Worm (Caenorhabditis elegans) whole organism, L1 larva: ENCODE measurements around the gene H06I04.6.

Source experiments
- C34B4.2 ChIP-seq: sonication (generic microtip); optimal IDR thresholded peaks from 2 replicates; lab custom pipeline; 2017; ENCODE audit warnings: mild to moderate bottlenecking, missing genetic modification characterization, missing compliant biosample characterization
- F16B12.6 ChIP-seq: fragments of 150-350 bp; optimal IDR thresholded peaks from 2 replicates; lab custom pipeline; 2014; ENCODE audit warnings: missing biosample characterization, missing genetic modification characterization
- aha-1 ChIP-seq: fragments of 150-350 bp; optimal IDR thresholded peaks from 2 replicates; lab custom pipeline; 2014; ENCODE audit warnings: missing biosample characterization, missing genetic modification characterization
- ama-1 ChIP-seq: fragments of 150-350 bp; optimal IDR thresholded peaks from 2 replicates; lab custom pipeline; 2014
- blmp-1 ChIP-seq: fragments of 150-350 bp; optimal IDR thresholded peaks from 2 replicates; lab custom pipeline; 2014; ENCODE audit warnings: missing biosample characterization, missing genetic modification characterization
- ceh-63 ChIP-seq: fragments of 200-800 bp; sonication (Bioruptor generic); optimal IDR thresholded peaks from 2 replicates; lab custom pipeline; 2018; ENCODE audit warnings: mild to moderate bottlenecking, missing genetic modification characterization, missing compliant biosample characterization
- ces-1 ChIP-seq: fragments of 150-350 bp; optimal IDR thresholded peaks from 2 replicates; lab custom pipeline; 2014; ENCODE audit warnings: missing biosample characterization, missing genetic modification reagents, missing genetic modification characterization
- dsc-1 ChIP-seq: sonication (generic microtip); optimal IDR thresholded peaks from 2 replicates; lab custom pipeline; 2016; ENCODE audit warnings: mild to moderate bottlenecking, missing genetic modification characterization, missing compliant biosample characterization
- efl-1 ChIP-seq, 4 experiments: fragments of 150-350 bp; optimal IDR thresholded peaks in 3 of 4; peaks in 1 of 4; 1 replicate in 1 of 4; 2 replicates in 3 of 4; lab custom pipeline; 2014; ENCODE audit warnings: missing biosample characterization in 2 of 4, missing genetic modification characterization in 2 of 4, missing genetic modification reagents in 2 of 4
- elt-2 ChIP-seq: sonication (generic microtip); optimal IDR thresholded peaks from 2 replicates; lab custom pipeline; 2016; ENCODE audit warnings: missing genetic modification characterization, mild to moderate bottlenecking, inconsistent platforms, missing compliant biosample characterization, missing genetic modification reagents
- elt-3 ChIP-seq, 6 experiments: fragments of 150-350 bp in 1 of 6; sonication (generic microtip); optimal IDR thresholded peaks; 2 replicates each; lab custom pipeline; 2017 to 2018; ENCODE audit warnings: missing biosample characterization in 6 of 6, missing genetic modification characterization in 6 of 6, inconsistent platforms in 1 of 6
- ets-5 ChIP-seq: fragments of 200-800 bp; sonication (Bioruptor generic); IDR thresholded peaks from 2 replicates; pipeline ENCODE4 v1.3.6; 2022; ENCODE audit warnings: missing genetic modification characterization, missing compliant biosample characterization
- fkh-10 ChIP-seq: sonication (generic microtip); optimal IDR thresholded peaks from 2 replicates; lab custom pipeline; 2017; ENCODE audit warnings: missing biosample characterization, missing genetic modification reagents, missing genetic modification characterization
- fos-1 ChIP-seq: fragments of 150-350 bp; optimal IDR thresholded peaks from 2 replicates; lab custom pipeline; 2014; ENCODE audit warnings: missing biosample characterization, missing genetic modification characterization
- grh-1 ChIP-seq: fragments of 200-800 bp; sonication (Bioruptor generic); IDR thresholded peaks from 2 replicates; pipeline ENCODE4 v1.3.6; 2022; ENCODE audit warnings: missing genetic modification reagents, missing genetic modification characterization, missing compliant biosample characterization
- hpl-2 ChIP-seq: fragments of 150-350 bp; optimal IDR thresholded peaks from 2 replicates; lab custom pipeline; 2014; ENCODE audit warnings: missing biosample characterization, missing genetic modification reagents, missing genetic modification characterization
- irx-1 ChIP-seq: sonication (generic microtip); optimal IDR thresholded peaks from 2 replicates; lab custom pipeline; 2016; ENCODE audit warnings: missing genetic modification characterization, missing compliant biosample characterization
- jun-1 ChIP-seq: fragments of 150-350 bp; optimal IDR thresholded peaks from 2 replicates; lab custom pipeline; 2014; ENCODE audit warnings: missing biosample characterization, missing genetic modification reagents, missing genetic modification characterization
- lin-14 ChIP-seq: fragments of 200-800 bp; sonication (Bioruptor generic); optimal IDR thresholded peaks from 2 replicates; lab custom pipeline; 2018; ENCODE audit warnings: mild to moderate bottlenecking, missing genetic modification characterization, moderate library complexity, missing compliant biosample characterization
- lir-3 ChIP-seq: sonication (generic microtip); optimal IDR thresholded peaks from 2 replicates; lab custom pipeline; 2016; ENCODE audit warnings: mild to moderate bottlenecking, missing genetic modification characterization, moderate library complexity, missing compliant biosample characterization; ENCODE audit not compliant: poor library complexity
- mab-9 ChIP-seq: fragments of 200-800 bp; sonication (Bioruptor generic); IDR thresholded peaks from 2 replicates; pipeline ENCODE4 v1.3.6; 2022; ENCODE audit warnings: missing genetic modification reagents, missing genetic modification characterization, missing compliant biosample characterization
- mdl-1 ChIP-seq, 2 experiments: fragments of 150-350 bp; optimal IDR thresholded peaks; 2 replicates each; lab custom pipeline; 2014 to 2017; ENCODE audit warnings: missing biosample characterization in 2 of 2, missing genetic modification characterization in 2 of 2, inconsistent platforms in 1 of 2
- mep-1 ChIP-seq: fragments of 150-350 bp; optimal IDR thresholded peaks from 2 replicates; lab custom pipeline; 2014; ENCODE audit warnings: missing biosample characterization, missing genetic modification characterization
- nhr-11 ChIP-seq: fragments of 150-350 bp; optimal IDR thresholded peaks from 2 replicates; lab custom pipeline; 2014; ENCODE audit warnings: missing biosample characterization, missing genetic modification characterization
- nhr-12 ChIP-seq: sonication (generic microtip); optimal IDR thresholded peaks from 2 replicates; lab custom pipeline; 2017; ENCODE audit warnings: missing biosample characterization, missing genetic modification characterization
- nhr-20 ChIP-seq: sonication (generic microtip); optimal IDR thresholded peaks from 2 replicates; lab custom pipeline; 2016; ENCODE audit warnings: mild to moderate bottlenecking, missing genetic modification characterization, missing compliant biosample characterization
- nhr-237 ChIP-seq: fragments of 150-350 bp; optimal IDR thresholded peaks from 2 replicates; lab custom pipeline; 2014; ENCODE audit warnings: missing biosample characterization, missing genetic modification characterization
- nhr-47 ChIP-seq: sonication (generic microtip); optimal IDR thresholded peaks from 2 replicates; lab custom pipeline; 2016; ENCODE audit warnings: mild to moderate bottlenecking, missing genetic modification characterization, moderate library complexity, missing compliant biosample characterization
- nhr-71 ChIP-seq: sonication (generic microtip); optimal IDR thresholded peaks from 2 replicates; lab custom pipeline; 2016; ENCODE audit warnings: mild to moderate bottlenecking, missing genetic modification characterization, moderate library complexity, missing compliant biosample characterization
- nhr-76 ChIP-seq: sonication (generic microtip); optimal IDR thresholded peaks from 2 replicates; lab custom pipeline; 2017; ENCODE audit warnings: missing biosample characterization, missing genetic modification characterization
- nhr-77 ChIP-seq: fragments of 150-350 bp; optimal IDR thresholded peaks from 2 replicates; lab custom pipeline; 2014; ENCODE audit warnings: missing biosample characterization, missing genetic modification characterization
- nhr-84 ChIP-seq: sonication (generic microtip); optimal IDR thresholded peaks from 2 replicates; lab custom pipeline; 2017; ENCODE audit warnings: missing biosample characterization, missing genetic modification characterization
- nhr-85 ChIP-seq: sonication (generic microtip); peaks from one replicate; lab custom pipeline; 2016; ENCODE audit warnings: missing genetic modification characterization, inconsistent platforms, missing compliant biosample characterization
- nhr-90 ChIP-seq: sonication (generic microtip); optimal IDR thresholded peaks from 2 replicates; lab custom pipeline; 2016; ENCODE audit warnings: mild to moderate bottlenecking, missing genetic modification characterization, missing compliant biosample characterization; ENCODE audit not compliant: poor library complexity
- pag-3 ChIP-seq: sonication (generic microtip); optimal IDR thresholded peaks from 2 replicates; lab custom pipeline; 2017; ENCODE audit warnings: missing genetic modification characterization, mild to moderate bottlenecking, missing compliant biosample characterization, antibody characterized with exemption, borderline replicate concordance; ENCODE audit not compliant: insufficient read depth
- pax-3 ChIP-seq: fragments of 200-800 bp; sonication (Bioruptor generic); optimal IDR thresholded peaks from 2 replicates; lab custom pipeline; 2018; ENCODE audit warnings: mild to moderate bottlenecking, missing genetic modification characterization, moderate library complexity, missing compliant biosample characterization
- rnt-1 ChIP-seq: sonication (generic microtip); optimal IDR thresholded peaks from 2 replicates; lab custom pipeline; 2016; ENCODE audit warnings: mild to moderate bottlenecking, missing genetic modification characterization, moderate library complexity, missing compliant biosample characterization
- skn-1 ChIP-seq: fragments of 150-350 bp; optimal IDR thresholded peaks from 2 replicates; lab custom pipeline; 2014; ENCODE audit warnings: missing biosample characterization, missing genetic modification characterization
- snpc-4 ChIP-seq: fragments of 150-350 bp; optimal IDR thresholded peaks from 2 replicates; lab custom pipeline; 2014; ENCODE audit warnings: missing biosample characterization, missing genetic modification characterization
- snu-23 ChIP-seq: sonication (generic microtip); optimal IDR thresholded peaks from 2 replicates; lab custom pipeline; 2016; ENCODE audit warnings: missing genetic modification characterization, missing compliant biosample characterization
- sup-37 ChIP-seq: fragments of 200-800 bp; sonication (Bioruptor generic); optimal IDR thresholded peaks from 2 replicates; lab custom pipeline; 2018; ENCODE audit warnings: mild to moderate bottlenecking, missing genetic modification characterization, missing compliant biosample characterization
- unc-130 ChIP-seq: fragments of 150-350 bp; optimal IDR thresholded peaks from 2 replicates; lab custom pipeline; 2017; ENCODE audit warnings: missing biosample characterization, missing genetic modification characterization, inconsistent platforms
- unc-98 ChIP-seq: fragments of 200-800 bp; sonication (Bioruptor generic); IDR thresholded peaks from 2 replicates; pipeline ENCODE4 v1.3.6; 2022; ENCODE audit warnings: missing genetic modification characterization, missing compliant biosample characterization
- vab-15 ChIP-seq: sonication (generic microtip); optimal IDR thresholded peaks from 2 replicates; lab custom pipeline; 2017; ENCODE audit warnings: missing genotype, mild to moderate bottlenecking, missing genetic modification characterization, missing compliant biosample characterization
- xbp-1 ChIP-seq: sonication (generic microtip); optimal IDR thresholded peaks from 2 replicates; lab custom pipeline; 2016; ENCODE audit warnings: missing genetic modification characterization, missing compliant biosample characterization
- ztf-11 ChIP-seq, 2 experiments: sonication (generic microtip); optimal IDR thresholded peaks; 2 replicates each; lab custom pipeline; 2016 to 2017; ENCODE audit warnings: missing genetic modification characterization in 2 of 2, missing biosample characterization in 1 of 2, missing compliant biosample characterization in 1 of 2
- ztf-4 ChIP-seq: fragments of 150-350 bp; optimal IDR thresholded peaks from 2 replicates; lab custom pipeline; 2014; ENCODE audit warnings: missing biosample characterization, missing genetic modification characterization

The H06I04.6 gene

DNA sequence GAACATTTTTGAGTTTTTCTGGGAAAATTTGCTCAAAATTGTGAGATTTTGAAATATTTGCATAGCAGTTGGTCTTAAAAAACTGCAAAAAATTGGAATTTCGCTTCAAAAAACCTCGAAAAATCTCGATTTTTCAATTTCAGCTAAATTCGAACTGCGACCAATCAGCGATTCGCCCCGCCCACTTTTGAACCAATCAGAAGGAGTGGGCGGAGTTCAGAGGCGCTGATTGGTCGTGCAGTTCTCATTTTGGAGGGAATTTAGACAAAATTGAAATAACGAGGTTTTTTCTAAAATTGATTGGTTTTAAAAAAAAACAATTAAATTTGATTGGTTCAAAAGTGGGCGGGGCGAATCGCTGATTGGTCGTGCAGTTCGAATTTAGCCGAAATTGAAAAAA, 30.6 kb downstream of the H06I04.6 start:
- no peak for TF ChIP-seq xbp-1 (tag; lab: Kevin White, UChicago)
- TF ChIP-seq nhr-84 (tag; lab: Kevin White, UChicago): no peak
- no peak for TF ChIP-seq nhr-85 (tag; lab: Kevin White, UChicago)
- TF ChIP-seq, all 84 proteins: peak for 0

ce11 chrIII:3031017-3031756, 33.0 kb downstream of the H06I04.6 start:
- TF ChIP-seq mep-1 (tag; lab: Kevin White, UChicago) (no peak), ets-5 (GFP tag; lab: Robert Waterston, UW) (0 out of 2 replicates have a peak, but pooled peaks have one; percentile 60), nhr-71 (tag; lab: Kevin White, UChicago) (no peak), nhr-85 (tag; lab: Kevin White, UChicago) (peak; percentile 43), efl-1 (optimal IDR thresholded peaks at IDR 0.05; lab: Kevin White, UChicago) (no peak), efl-1 (GFP tag; optimal IDR thresholded peaks at IDR 0.05 in 1 of 2; lab: Kevin White, UChicago) (peak in 1 of 2 experiments; percentile 66), unc-130 (tag; lab: Kevin White, UChicago) (no peak)

ce11 chrIII:3029822-3030221, 34.3 kb downstream of the H06I04.6 start:
- TF ChIP-seq unc-98: no peak
- TF ChIP-seq lin-14 (GFP tag; lab: Kevin White, UChicago): peak; percentile 16
- TF ChIP-seq pag-3 (tag; lab: Kevin White, UChicago): no peak
- no peak for TF ChIP-seq vab-15
- TF ChIP-seq hpl-2 (GFP tag; lab: Kevin White, UChicago): no peak
- no peak for TF ChIP-seq sup-37 (GFP tag; lab: Kevin White, UChicago)
- TF ChIP-seq F16B12.6: no peak
- no peak for TF ChIP-seq ama-1 (lab: Kevin White, UChicago)
- TF ChIP-seq elt-3 (tag; optimal IDR thresholded peaks at IDR 0.05; lab: Kevin White, UChicago): peak in 2 of 6 experiments; percentile 37 to 43
- peak; percentile 73 for TF ChIP-seq nhr-85 (tag; lab: Kevin White, UChicago)
- peak; percentile 18 for TF ChIP-seq nhr-20
- no peak for TF ChIP-seq C34B4.2 (tag; lab: Kevin White, UChicago)
- no peak for TF ChIP-seq mdl-1 (tag; optimal IDR thresholded peaks at IDR 0.05; lab: Kevin White, UChicago)
- peak; percentile 42 for TF ChIP-seq nhr-71 (tag; lab: Kevin White, UChicago)
- peak; percentile 35 for TF ChIP-seq snu-23 (GFP tag; lab: Kevin White, UChicago)
- TF ChIP-seq irx-1 (tag; lab: Kevin White, UChicago): peak; percentile 12
- no peak for TF ChIP-seq aha-1 (tag; lab: Kevin White, UChicago)
- TF ChIP-seq skn-1 (tag; lab: Kevin White, UChicago): peak; percentile 52
- no peak for TF ChIP-seq ztf-11 (tag; optimal IDR thresholded peaks at IDR 0.05; lab: Kevin White, UChicago)
- no peak for TF ChIP-seq pax-3 (tag; lab: Kevin White, UChicago)
- no peak for TF ChIP-seq nhr-47
- no peak for TF ChIP-seq mab-9 (GFP tag; lab: Robert Waterston, UW)
- no peak for TF ChIP-seq nhr-84 (tag; lab: Kevin White, UChicago)
- TF ChIP-seq rnt-1 (tag; lab: Kevin White, UChicago): no peak
- TF ChIP-seq nhr-237 (tag; lab: Kevin White, UChicago): no peak
- no peak for TF ChIP-seq dsc-1 (tag; lab: Kevin White, UChicago)
- TF ChIP-seq nhr-77 (tag; lab: Kevin White, UChicago): no peak
- TF ChIP-seq fos-1 (tag; lab: Kevin White, UChicago): no peak
- peak; percentile 16 for TF ChIP-seq nhr-90 (tag; lab: Kevin White, UChicago)
- TF ChIP-seq ces-1 (GFP tag; lab: Kevin White, UChicago): no peak
- no peak for TF ChIP-seq grh-1
- no peak for TF ChIP-seq ceh-63 (GFP tag; lab: Kevin White, UChicago)
- no peak for TF ChIP-seq lir-3 (tag; lab: Kevin White, UChicago)
- TF ChIP-seq efl-1 (optimal IDR thresholded peaks at IDR 0.05; lab: Kevin White, UChicago): no peak
- no peak for TF ChIP-seq efl-1 (GFP tag; optimal IDR thresholded peaks at IDR 0.05 in 1 of 2; lab: Kevin White, UChicago)
- no peak for TF ChIP-seq nhr-76 (tag; lab: Kevin White, UChicago)
- no peak for TF ChIP-seq ztf-4 (tag; lab: Kevin White, UChicago)
- no peak for TF ChIP-seq elt-2 (tag; lab: Kevin White, UChicago)
- TF ChIP-seq jun-1 (tag; lab: Kevin White, UChicago): no peak
- TF ChIP-seq nhr-12 (tag; lab: Kevin White, UChicago): no peak
- no peak for TF ChIP-seq snpc-4 (tag; lab: Kevin White, UChicago)
- TF ChIP-seq fkh-10 (GFP tag; lab: Kevin White, UChicago): no peak
- peak; percentile 36 for TF ChIP-seq blmp-1
- no peak for TF ChIP-seq nhr-11 (tag; lab: Kevin White, UChicago)
